Fruit fly (Drosophila melanogaster) whole organism, wandering third instar larva: Measurements from ENCODE around the gene sol.

Source experiments
- Abd-B ChIP-seq: fragments of >200 bp; optimal IDR thresholded peaks from 2 replicates; lab custom pipeline; 2017; ENCODE audit warnings: missing biosample characterization, missing genetic modification characterization
- CG32264 ChIP-seq: fragments of 200-800 bp; sonication (Bioruptor generic); optimal IDR thresholded peaks from 2 replicates; lab custom pipeline; 2016; ENCODE audit warnings: missing biosample characterization, missing genetic modification characterization
- CG9705 ChIP-seq: fragments of 200-800 bp; sonication (Bioruptor generic); optimal IDR thresholded peaks from 2 replicates; lab custom pipeline; 2018; ENCODE audit warnings: missing biosample characterization, mild to moderate bottlenecking, missing genetic modification characterization
- CrebA ChIP-seq: fragments of 200-800 bp; sonication (Bioruptor generic); optimal IDR thresholded peaks from 2 replicates; lab custom pipeline; 2016; ENCODE audit warnings: missing biosample characterization, mild to moderate bottlenecking, missing genetic modification characterization, borderline replicate concordance
- Dfd ChIP-seq: fragments of >200 bp; optimal IDR thresholded peaks from 2 replicates; lab custom pipeline; 2017; ENCODE audit warnings: missing biosample characterization, missing genetic modification characterization
- Dif ChIP-seq: fragments of 200-275, 200-300 bp; sonication (Bioruptor generic); optimal IDR thresholded peaks from 2 replicates; lab custom pipeline; 2018; ENCODE audit warnings: missing biosample characterization, missing genetic modification characterization; ENCODE audit not compliant: partially characterized antibody
- GATAd ChIP-seq: sonication (Bioruptor generic); optimal IDR thresholded peaks from 2 replicates; lab custom pipeline; 2016; ENCODE audit warnings: missing biosample characterization, missing genetic modification characterization
- HLH106 ChIP-seq: fragments of 200-800 bp; optimal IDR thresholded peaks from 3 replicates; lab custom pipeline; 2019; ENCODE audit warnings: missing biosample characterization, mild to moderate bottlenecking, missing genetic modification characterization, moderate library complexity
- Hnf4 ChIP-seq: fragments of 200-800 bp; sonication (Bioruptor generic); optimal IDR thresholded peaks from 2 replicates; lab custom pipeline; 2016; ENCODE audit warnings: missing biosample characterization, mild to moderate bottlenecking, missing genetic modification characterization
- Hr78 ChIP-seq: fragments of >200 bp; optimal IDR thresholded peaks from 2 replicates; lab custom pipeline; 2017; ENCODE audit warnings: missing biosample characterization, missing genetic modification characterization
- Hr83 ChIP-seq: fragments of 200-300 bp; sonication (Bioruptor generic); optimal IDR thresholded peaks from 2 replicates; lab custom pipeline; 2016; ENCODE audit warnings: missing biosample characterization, mild to moderate bottlenecking, missing genetic modification characterization, moderate library complexity; ENCODE audit not compliant: poor library complexity, severe bottlenecking
- Jra ChIP-seq: sonication (Bioruptor generic); optimal IDR thresholded peaks from 2 replicates; lab custom pipeline; 2016; ENCODE audit warnings: missing biosample characterization, missing genetic modification characterization
- Mio ChIP-seq: sonication (Bioruptor generic); optimal IDR thresholded peaks from 2 replicates; lab custom pipeline; 2016; ENCODE audit warnings: missing biosample characterization, missing genetic modification characterization
- Myc ChIP-seq: fragments of >200 bp; optimal IDR thresholded peaks from 2 replicates; lab custom pipeline; 2017
- N ChIP-seq: fragments of >200 bp; optimal IDR thresholded peaks from 2 replicates; lab custom pipeline; 2018; ENCODE audit warnings: missing biosample characterization, missing external identifiers, missing genetic modification characterization
- OdsH ChIP-seq: fragments of 200-800 bp; sonication (Bioruptor generic); optimal IDR thresholded peaks from 2 replicates; lab custom pipeline; 2016; ENCODE audit warnings: missing biosample characterization, mild to moderate bottlenecking, missing genetic modification characterization
- Rel ChIP-seq, 2 experiments: fragments of 200-800 bp; sonication (Bioruptor generic) in 1 of 2; optimal IDR thresholded peaks; 2 replicates in 1 of 2; 3 replicates in 1 of 2; lab custom pipeline; 2016 to 2019; ENCODE audit warnings: mild to moderate bottlenecking in 2 of 2, missing biosample characterization in 2 of 2, missing genetic modification characterization in 2 of 2, moderate library complexity in 1 of 2
- Sp1 ChIP-seq: fragments of 200-800 bp; sonication (Bioruptor generic); optimal IDR thresholded peaks from 3 replicates; lab custom pipeline; 2019; ENCODE audit warnings: missing biosample characterization, mild to moderate bottlenecking, missing genetic modification characterization, moderate library complexity
- Vsx2 ChIP-seq: fragments of 200-300, 225-300 bp; sonication (Bioruptor generic); optimal IDR thresholded peaks from 2 replicates; lab custom pipeline; 2018; ENCODE audit warnings: missing biosample characterization, missing genetic modification characterization; ENCODE audit not compliant: partially characterized antibody
- br ChIP-seq: fragments of 200-800 bp; sonication (Bioruptor generic); optimal IDR thresholded peaks from 2 replicates; lab custom pipeline; 2016; ENCODE audit warnings: missing biosample characterization, missing genetic modification characterization
- brk ChIP-seq: fragments of 200-800 bp; sonication (Bioruptor generic); optimal IDR thresholded peaks from 2 replicates; lab custom pipeline; 2016; ENCODE audit warnings: missing biosample characterization, mild to moderate bottlenecking, missing genetic modification characterization
- dl ChIP-seq, 2 experiments: fragments of 175-275, 200-275 bp in 1 of 2; fragments of 200-275 bp in 1 of 2; sonication (Bioruptor generic); optimal IDR thresholded peaks; lab custom pipeline; 2018; ENCODE audit warnings: mild to moderate bottlenecking in 2 of 2, missing biosample characterization in 2 of 2, missing genetic modification characterization in 2 of 2, moderate library complexity in 2 of 2; ENCODE audit not compliant: partially characterized antibody in 2 of 2, insufficient read depth in 1 of 2
- dmrt93B ChIP-seq: fragments of 200-800 bp; sonication (Bioruptor generic); optimal IDR thresholded peaks from 2 replicates; lab custom pipeline; 2018; ENCODE audit warnings: missing biosample characterization, mild to moderate bottlenecking, missing genetic modification characterization
- dsf ChIP-seq: sonication (Bioruptor generic); optimal IDR thresholded peaks from 2 replicates; lab custom pipeline; 2016; ENCODE audit warnings: missing biosample characterization, missing genetic modification characterization, borderline replicate concordance
- ey ChIP-seq: fragments of 200-800 bp; sonication (Bioruptor generic); optimal IDR thresholded peaks from 2 replicates; lab custom pipeline; 2016; ENCODE audit warnings: missing biosample characterization, missing genetic modification characterization
- foxo ChIP-seq, 2 experiments: fragments of 200-800 bp; sonication (Bioruptor generic); optimal IDR thresholded peaks; 2 replicates in 1 of 2; 3 replicates in 1 of 2; lab custom pipeline; 2016 to 2017; ENCODE audit warnings: missing biosample characterization in 2 of 2, missing genetic modification characterization in 2 of 2
- fru ChIP-seq: fragments of 200-800 bp; sonication (Bioruptor generic); optimal IDR thresholded peaks from 3 replicates; lab custom pipeline; 2016; ENCODE audit warnings: missing biosample characterization, mild to moderate bottlenecking, missing genetic modification characterization
- h ChIP-seq: fragments of 200-800 bp; sonication (Bioruptor generic); optimal IDR thresholded peaks from 3 replicates; lab custom pipeline; 2016; ENCODE audit warnings: missing biosample characterization, mild to moderate bottlenecking, missing genetic modification characterization
- jim ChIP-seq: fragments of 175-275, 200-325 bp; sonication (Bioruptor generic); optimal IDR thresholded peaks from 2 replicates; lab custom pipeline; 2016; ENCODE audit warnings: missing biosample characterization, mild to moderate bottlenecking, missing genetic modification characterization
- lola ChIP-seq: fragments of >200 bp; optimal IDR thresholded peaks from 2 replicates; lab custom pipeline; 2017; ENCODE audit warnings: missing biosample characterization, missing genetic modification characterization
- pan ChIP-seq: fragments of >200 bp; optimal IDR thresholded peaks from 2 replicates; lab custom pipeline; 2017
- psq ChIP-seq: fragments of 200-800 bp; sonication (Bioruptor generic); optimal IDR thresholded peaks from 3 replicates; lab custom pipeline; 2017; ENCODE audit warnings: missing biosample characterization, mild to moderate bottlenecking, missing genetic modification characterization, moderate library complexity
- rgr ChIP-seq: fragments of 200-800 bp; sonication (Bioruptor generic); optimal IDR thresholded peaks from 3 replicates; lab custom pipeline; 2016; ENCODE audit warnings: missing biosample characterization, mild to moderate bottlenecking, missing genetic modification characterization
- sage ChIP-seq: fragments of 200-800 bp; sonication (Bioruptor generic); optimal IDR thresholded peaks from 2 replicates; lab custom pipeline; 2016; ENCODE audit warnings: missing biosample characterization, mild to moderate bottlenecking, missing genetic modification characterization
- sv ChIP-seq: fragments of 200-800 bp; sonication (Bioruptor generic); optimal IDR thresholded peaks from 3 replicates; lab custom pipeline; 2016; ENCODE audit warnings: missing biosample characterization, missing genetic modification characterization
- tai ChIP-seq: sonication (Bioruptor generic); optimal IDR thresholded peaks from 2 replicates; lab custom pipeline; 2016; ENCODE audit warnings: missing biosample characterization, missing genetic modification characterization
- usp ChIP-seq: fragments of >200 bp; optimal IDR thresholded peaks from 2 replicates; lab custom pipeline; 2017; ENCODE audit warnings: missing biosample characterization, missing genetic modification characterization
- woc ChIP-seq: sonication (Bioruptor generic); optimal IDR thresholded peaks from 2 replicates; lab custom pipeline; 2016; ENCODE audit warnings: missing biosample characterization, mild to moderate bottlenecking, missing genetic modification characterization

sol gene

dm6 chrX:21368410-21368918 lies 18.4 kb downstream of the sol start (continued):
- TF ChIP-seq sv (GFP tag; lab: Kevin White, UChicago) = no peak

- peak; percentile 28 for TF ChIP-seq tai (GFP tag; lab: Kevin White, UChicago)
- no peak for TF ChIP-seq Mio (GFP tag; lab: Kevin White, UChicago)
- TF ChIP-seq OdsH (GFP tag; lab: Kevin White, UChicago) = peak; percentile 12
- TF ChIP-seq psq (GFP tag; lab: Kevin White, UChicago) = no peak
- TF ChIP-seq rgr (GFP tag; lab: Kevin White, UChicago) = peak; percentile 1
- TF ChIP-seq Rel (GFP tag; optimal IDR thresholded peaks at IDR 0.05; lab: Kevin White, UChicago) = no peak
- TF ChIP-seq Rel (tag; optimal IDR thresholded peaks at IDR 0.05; lab: Kevin White, UChicago) = peak; percentile 83
- TF ChIP-seq, all 38 proteins: peak for 4
Observed at dm6 chrX:21369149-21369988, 19.3 kb downstream of the sol start.

- TF ChIP-seq Myc (peak; percentile 19), Dif (no peak), Rel (GFP tag; optimal IDR thresholded peaks at IDR 0.05; lab: Kevin White, UChicago) (no peak), Rel (tag; optimal IDR thresholded peaks at IDR 0.05; lab: Kevin White, UChicago) (peak; percentile 38), CG32264 (GFP tag; lab: Kevin White, UChicago) (no peak), Hr83 (GFP tag; lab: Kevin White, UChicago) (peak; percentile 76), brk (GFP tag; lab: Kevin White, UChicago) (no peak), tai (GFP tag; lab: Kevin White, UChicago) (peak; percentile 6), Dfd (GFP tag; lab: Kevin White, UChicago) (no peak), br (GFP tag; lab: Kevin White, UChicago) (peak; percentile 2), rgr (GFP tag; lab: Kevin White, UChicago) (peak; percentile 51), dmrt93B (GFP tag; lab: Kevin White, UChicago) (peak; percentile 29), Abd-B (GFP tag; lab: Kevin White, UChicago) (no peak), Hnf4 (GFP tag; lab: Kevin White, UChicago) (peak; percentile 70), Vsx2 (GFP tag; lab: Kevin White, UChicago) (no peak), dsf (GFP tag; lab: Kevin White, UChicago) (no peak), Jra (GFP tag; lab: Kevin White, UChicago) (peak; percentile 13), CrebA (GFP tag; lab: Kevin White, UChicago) (no peak), ey (GFP tag; lab: Kevin White, UChicago) (peak; percentile 19), woc (peak; percentile 1), fru (peak; percentile 39), pan (lab: Kevin White, UChicago) (no peak), usp (GFP tag; lab: Kevin White, UChicago) (no peak), dl (GFP tag; optimal IDR thresholded peaks at IDR 0.05; lab: Kevin White, UChicago; ENCODE audit: insufficient read depth in 1 of 2, partially characterized antibody in 2 of 2) (no peak), Mio (GFP tag; lab: Kevin White, UChicago) (peak; percentile 24), sage (GFP tag; lab: Kevin White, UChicago) (no peak), N (no peak), lola (GFP tag; lab: Kevin White, UChicago) (no peak), OdsH (GFP tag; lab: Kevin White, UChicago) (no peak), HLH106 (tag; lab: Kevin White, UChicago) (no peak), h (GFP tag; lab: Kevin White, UChicago) (peak; percentile 54), jim (GFP tag; lab: Kevin White, UChicago) (no peak), Hr78 (GFP tag; lab: Kevin White, UChicago) (no peak), GATAd (GFP tag; lab: Kevin White, UChicago) (no peak), Sp1 (peak; percentile 36), sv (GFP tag; lab: Kevin White, UChicago) (peak; percentile 28), foxo (GFP tag; optimal IDR thresholded peaks at IDR 0.05; lab: Kevin White, UChicago) (peak in 1 of 2 experiments; percentile 63), psq (GFP tag; lab: Kevin White, UChicago) (peak; percentile 15), CG9705 (GFP tag; lab: Kevin White, UChicago) (peak; percentile 15)
- TF ChIP-seq, all 38 proteins: peak for 19
Observed at dm6 chrX:21373659-21374426, 23.8 kb downstream of the sol start, which contains the start of gene slgA. Gene slgA, plus strand, starts transcription at chrX:21374002.
